Fruit fly (Drosophila melanogaster) whole organism, wandering third instar larva: ENCODE data around the gene GILT3.

Experiments
- Hnf4 ChIP-seq: fragments of 200-800 bp; sonication (Bioruptor generic); optimal IDR thresholded peaks from 2 replicates; lab custom pipeline; 2016; ENCODE audit warnings: missing biosample characterization, mild to moderate bottlenecking, missing genetic modification characterization
- Hr78 ChIP-seq: fragments of >200 bp; optimal IDR thresholded peaks from 2 replicates; lab custom pipeline; 2017; ENCODE audit warnings: missing biosample characterization, missing genetic modification characterization
- Mio ChIP-seq: sonication (Bioruptor generic); optimal IDR thresholded peaks from 2 replicates; lab custom pipeline; 2016; ENCODE audit warnings: missing biosample characterization, missing genetic modification characterization
- N ChIP-seq: fragments of >200 bp; optimal IDR thresholded peaks from 2 replicates; lab custom pipeline; 2018; ENCODE audit warnings: missing biosample characterization, missing external identifiers, missing genetic modification characterization
- Rel ChIP-seq, 2 experiments: fragments of 200-800 bp; sonication (Bioruptor generic) in 1 of 2; optimal IDR thresholded peaks; 2 replicates in 1 of 2; 3 replicates in 1 of 2; lab custom pipeline; 2016 to 2019; ENCODE audit warnings: mild to moderate bottlenecking in 2 of 2, missing biosample characterization in 2 of 2, missing genetic modification characterization in 2 of 2, moderate library complexity in 1 of 2
- brk ChIP-seq: fragments of 200-800 bp; sonication (Bioruptor generic); optimal IDR thresholded peaks from 2 replicates; lab custom pipeline; 2016; ENCODE audit warnings: missing biosample characterization, mild to moderate bottlenecking, missing genetic modification characterization
- dmrt93B ChIP-seq: fragments of 200-800 bp; sonication (Bioruptor generic); optimal IDR thresholded peaks from 2 replicates; lab custom pipeline; 2018; ENCODE audit warnings: missing biosample characterization, mild to moderate bottlenecking, missing genetic modification characterization
- h ChIP-seq: fragments of 200-800 bp; sonication (Bioruptor generic); optimal IDR thresholded peaks from 3 replicates; lab custom pipeline; 2016; ENCODE audit warnings: missing biosample characterization, mild to moderate bottlenecking, missing genetic modification characterization
- psq ChIP-seq: fragments of 200-800 bp; sonication (Bioruptor generic); optimal IDR thresholded peaks from 3 replicates; lab custom pipeline; 2017; ENCODE audit warnings: missing biosample characterization, mild to moderate bottlenecking, missing genetic modification characterization, moderate library complexity
- rgr ChIP-seq: fragments of 200-800 bp; sonication (Bioruptor generic); optimal IDR thresholded peaks from 3 replicates; lab custom pipeline; 2016; ENCODE audit warnings: missing biosample characterization, mild to moderate bottlenecking, missing genetic modification characterization
- usp ChIP-seq: fragments of >200 bp; optimal IDR thresholded peaks from 2 replicates; lab custom pipeline; 2017; ENCODE audit warnings: missing biosample characterization, missing genetic modification characterization

dm6 chr3R:23649831-23650230 is 27.3 kb upstream of the GILT3 start:
- TF ChIP-seq Mio (GFP tag; lab: Kevin White, UChicago) (no peak), Rel (GFP tag; optimal IDR thresholded peaks at IDR 0.05; lab: Kevin White, UChicago) (no peak), Rel (tag; optimal IDR thresholded peaks at IDR 0.05; lab: Kevin White, UChicago) (no peak), Hr78 (GFP tag; lab: Kevin White, UChicago) (no peak), psq (GFP tag; lab: Kevin White, UChicago) (no peak), brk (GFP tag; lab: Kevin White, UChicago) (no peak), rgr (GFP tag; lab: Kevin White, UChicago) (no peak), h (GFP tag; lab: Kevin White, UChicago) (no peak), dmrt93B (GFP tag; lab: Kevin White, UChicago) (no peak), usp (GFP tag; lab: Kevin White, UChicago) (no peak), N (GFP tag; lab: Kevin White, UChicago) (no peak), Hnf4 (GFP tag; lab: Kevin White, UChicago) (no peak)
